Worm (Caenorhabditis elegans) whole organism, mixed stage, embryonic: ENCODE measurements around the gene dig-1.

ENCODE experiments used
- ceh-83 ChIP-seq: fragments of 200-800 bp; sonication (Bioruptor generic); optimal IDR thresholded peaks from 2 replicates; lab custom pipeline; 2018; ENCODE audit warnings: mild to moderate bottlenecking, missing genetic modification characterization, missing compliant biosample characterization
- elt-1 ChIP-seq: sonication (generic microtip); optimal IDR thresholded peaks from 2 replicates; lab custom pipeline; 2017; ENCODE audit warnings: missing genetic modification characterization, mild to moderate bottlenecking, missing compliant biosample characterization, antibody characterized with exemption, moderate library complexity, borderline replicate concordance; ENCODE audit not compliant: insufficient read depth
- elt-3 ChIP-seq: fragments of 150-350 bp; optimal IDR thresholded peaks from 2 replicates; lab custom pipeline; 2014; ENCODE audit warnings: missing biosample characterization, missing genetic modification characterization
- mep-1 ChIP-seq: fragments of 150-350 bp; optimal IDR thresholded peaks from 2 replicates; lab custom pipeline; 2017; ENCODE audit warnings: missing biosample characterization, missing genetic modification reagents, missing genetic modification characterization, inconsistent platforms
- nhr-12 ChIP-seq: fragments of 150-350 bp; optimal IDR thresholded peaks from 2 replicates; lab custom pipeline; 2014; ENCODE audit warnings: missing biosample characterization, missing genetic modification characterization
- nhr-28 ChIP-seq: fragments of 150-350 bp; optimal IDR thresholded peaks from 2 replicates; lab custom pipeline; 2014; ENCODE audit warnings: missing biosample characterization, missing genetic modification characterization
- pha-4 ChIP-seq: fragments of 150-350 bp; optimal IDR thresholded peaks from 2 replicates; lab custom pipeline; 2018; ENCODE audit warnings: missing biosample characterization, missing genetic modification reagents, missing genetic modification characterization
- unc-120 ChIP-seq: sonication (generic microtip); optimal IDR thresholded peaks from 2 replicates; lab custom pipeline; 2017; ENCODE audit warnings: missing genetic modification characterization, missing compliant biosample characterization; ENCODE audit not compliant: poor library complexity, severe bottlenecking
- unc-62 ChIP-seq: fragments of 150-350 bp; optimal IDR thresholded peaks from 2 replicates; lab custom pipeline; 2014; ENCODE audit warnings: missing biosample characterization, missing genetic modification reagents, missing genetic modification characterization
- zip-8 ChIP-seq: fragments of 150-350 bp; optimal IDR thresholded peaks from 2 replicates; lab custom pipeline; 2014; ENCODE audit warnings: missing biosample characterization, missing genetic modification characterization

DNA sequence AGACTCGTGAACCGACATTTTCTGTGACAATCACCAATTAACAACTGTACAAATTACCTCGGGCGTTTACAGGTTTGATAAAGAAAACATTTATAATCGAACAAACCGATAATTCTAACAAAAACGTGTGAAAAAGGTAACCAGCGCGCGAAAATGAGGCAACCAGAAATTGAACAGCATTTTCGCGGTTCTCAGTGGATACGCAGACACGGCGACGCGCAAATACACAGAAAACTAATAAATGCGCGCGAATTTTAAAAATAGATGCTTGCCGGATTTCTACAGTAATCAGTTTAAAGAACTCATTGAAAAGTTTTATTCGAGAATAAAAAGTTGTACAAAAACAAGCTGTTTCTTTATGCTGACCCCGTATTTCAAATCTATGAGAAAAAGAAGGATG is 36.1 kb upstream of the dig-1 start, which contains the start of gene isw-1:
- TF ChIP-seq pha-4 (tag; lab: Kevin White, UChicago) (no peak), unc-62 (GFP tag; lab: Kevin White, UChicago) (no peak), elt-1 (tag; lab: Kevin White, UChicago) (no peak), mep-1 (no peak), nhr-28 (tag; lab: Kevin White, UChicago) (no peak), nhr-12 (no peak), unc-120 (no peak), ceh-83 (GFP tag; lab: Kevin White, UChicago) (no peak), elt-3 (tag; lab: Kevin White, UChicago) (no peak), zip-8 (no peak)
